Fruit fly (Drosophila melanogaster): ENCODE results near the gene CG13465.

- TF ChIP-seq CG12768 (GFP tag; optimal IDR thresholded peaks at IDR 0.05) = no peak
- no peak for TF ChIP-seq CG33017 (tag; optimal IDR thresholded peaks at IDR 0.05)
- TF ChIP-seq Mnt (GFP tag; optimal IDR thresholded peaks at IDR 0.05) = no peak
These were observed 22.2 kb upstream of the CG13465 start for dm6 chr3L:14966199-14966858.

All from whole organism, adult.